Fruit fly (Drosophila melanogaster): ENCODE data around the gene emb.
A peak's percentile ranks its signal among the peaks of the same experiment; 100 is the strongest.

Gene emb

dm6 chr2L:8416350-8417046 is 13.1 kb downstream of the emb start (continued):
- TF ChIP-seq D (optimal IDR thresholded peaks at IDR 0.05) (peak; percentile 99), D (GFP tag; optimal IDR thresholded peaks at IDR 0.05) (peak; percentile 23), ap (GFP tag; IDR thresholded peaks at IDR 0.05) (no peak), CG9817 (tag; optimal IDR thresholded peaks at IDR 0.05) (no peak), E2f2 (GFP tag; IDR thresholded peaks at IDR 0.05) (peak; percentile 67), CrebB (tag; optimal IDR thresholded peaks at IDR 0.05) (peak; percentile 35), Sry-β (GFP tag; optimal IDR thresholded peaks at IDR 0.05) (no peak), zf30C (GFP tag; optimal IDR thresholded peaks at IDR 0.05) (no peak), Nf-YA (GFP tag; IDR thresholded peaks at IDR 0.05) (no peak), mld (GFP tag; IDR thresholded peaks at IDR 0.05; ENCODE audit: partially characterized antibody) (no peak), lmd (GFP tag; IDR thresholded peaks at IDR 0.05) (no peak), kay (GFP tag; optimal IDR thresholded peaks at IDR 0.05) (no peak), ro (GFP tag; IDR thresholded peaks at IDR 0.05) (no peak), HLH4C (GFP tag; IDR thresholded peaks at IDR 0.05; ENCODE audit: partially characterized antibody) (0 out of 3 replicates have a peak, but pooled peaks have one; percentile 34), Ada2b (GFP tag; IDR thresholded peaks at IDR 0.05) (no peak), CG3726 (GFP tag; IDR thresholded peaks at IDR 0.05) (no peak), dmrt99B (tag; optimal IDR thresholded peaks at IDR 0.05) (no peak), fd96Cb (tag; optimal IDR thresholded peaks at IDR 0.05) (no peak), CG17912 (GFP tag; optimal IDR thresholded peaks at IDR 0.05) (no peak), CG6689 (GFP tag; IDR thresholded peaks at IDR 0.05) (no peak), Sin3A (optimal IDR thresholded peaks at IDR 0.05) (no peak), gem (tag; optimal IDR thresholded peaks at IDR 0.05) (peak; percentile 1), corto (GFP tag; optimal IDR thresholded peaks at IDR 0.05) (peak; percentile 21), CG13775 (GFP tag; optimal IDR thresholded peaks at IDR 0.05) (no peak), CG8089 (GFP tag; optimal IDR thresholded peaks at IDR 0.05) (no peak), CG10654 (GFP tag; optimal IDR thresholded peaks at IDR 0.05) (no peak), fd3F (GFP tag; optimal IDR thresholded peaks at IDR 0.05) (no peak), B-H2 (GFP tag; optimal IDR thresholded peaks at IDR 0.05) (no peak), CG8924 (tag; optimal IDR thresholded peaks at IDR 0.05) (no peak), pho (GFP tag; optimal IDR thresholded peaks at IDR 0.05) (no peak), grau (tag; optimal IDR thresholded peaks at IDR 0.05) (peak; percentile 94), CG11695 (GFP tag; IDR thresholded peaks at IDR 0.05) (no peak), CG7745 (tag; optimal IDR thresholded peaks at IDR 0.05) (no peak), CG15479 (GFP tag; optimal IDR thresholded peaks at IDR 0.05) (peak; percentile 100), unpg (GFP tag; optimal IDR thresholded peaks at IDR 0.05) (no peak), pnt (GFP tag; optimal IDR thresholded peaks at IDR 0.05) (no peak), Hmr (GFP tag; optimal IDR thresholded peaks at IDR 0.05) (peak; percentile 24), Rx (GFP tag; IDR thresholded peaks at IDR 0.05) (no peak), Dref (GFP tag; IDR thresholded peaks at IDR 0.05) (no peak), Mad (GFP tag; optimal IDR thresholded peaks at IDR 0.05) (no peak), knrl (GFP tag; IDR thresholded peaks at IDR 0.05; ENCODE audit: partially characterized antibody) (no peak), CG4617 (GFP tag; optimal IDR thresholded peaks at IDR 0.05; ENCODE audit: borderline replicate concordance) (no peak), CG11696 (GFP tag; IDR thresholded peaks at IDR 0.05) (no peak), CG16863 (GFP tag; optimal IDR thresholded peaks at IDR 0.05) (no peak), cg (GFP tag; optimal IDR thresholded peaks at IDR 0.05) (peak; percentile 68), NFAT (GFP tag; IDR thresholded peaks at IDR 0.05) (0 out of 2 replicates have a peak, but pooled peaks have one; percentile 11), Vsx1 (GFP tag; optimal IDR thresholded peaks at IDR 0.05) (no peak), CG3995 (GFP tag; optimal IDR thresholded peaks at IDR 0.05) (no peak), Sox100B (GFP tag; optimal IDR thresholded peaks at IDR 0.05) (no peak), Deaf1 (tag; optimal IDR thresholded peaks at IDR 0.05) (peak; percentile 43)
